Fruit fly (Drosophila melanogaster) whole organism, embryonic: ENCODE measurements around the gene idc.
A peak's percentile ranks its signal among the peaks of the same experiment; 100 is the strongest.

Source experiments
- Bteb2 ChIP-seq: fragments of 200-800 bp; sonication (Bioruptor generic); optimal IDR thresholded peaks from 2 replicates; lab custom pipeline; 2016; ENCODE audit warnings: missing biosample characterization, missing genetic modification characterization
- CG10959 ChIP-seq: fragments of 200-800 bp; sonication (Bioruptor generic); IDR thresholded peaks from 2 replicates; pipeline ENCODE4 v1.3.6; 2022; ENCODE audit warnings: missing biosample characterization, missing genetic modification characterization
- CG11456 ChIP-seq: fragments of 200-800 bp; sonication (Bioruptor generic); IDR thresholded peaks from 3 replicates; pipeline ENCODE4 v1.3.6; 2022; ENCODE audit warnings: missing biosample characterization, missing genetic modification characterization
- CG12219 ChIP-seq: fragments of 200-800 bp; sonication (Bioruptor generic); optimal IDR thresholded peaks from 3 replicates; lab custom pipeline; 2018; ENCODE audit warnings: missing biosample characterization, mild to moderate bottlenecking, missing genetic modification characterization
- CG12299 ChIP-seq: fragments of 200-800 bp; sonication (Bioruptor generic); optimal IDR thresholded peaks from 2 replicates; lab custom pipeline; 2018; ENCODE audit warnings: missing biosample characterization, mild to moderate bottlenecking, missing genetic modification characterization
- CG13296 ChIP-seq: fragments of 200-800 bp; sonication (Bioruptor generic); optimal IDR thresholded peaks from 3 replicates; lab custom pipeline; 2018; ENCODE audit warnings: missing biosample characterization, mild to moderate bottlenecking, missing genetic modification characterization
- CG14050 ChIP-seq: fragments of 200-800 bp; sonication (Bioruptor generic); IDR thresholded peaks from 3 replicates; pipeline ENCODE4 v1.3.6; 2022; ENCODE audit warnings: missing biosample characterization, missing genetic modification characterization
- CG14860 ChIP-seq: fragments of 200-800 bp; sonication (Bioruptor generic); IDR thresholded peaks from 3 replicates; pipeline ENCODE4 v1.3.6; 2022; ENCODE audit warnings: missing biosample characterization, missing genetic modification characterization; ENCODE audit not compliant: partially characterized antibody
- CG17802 ChIP-seq: fragments of 200-800 bp; sonication (Bioruptor generic); optimal IDR thresholded peaks from 2 replicates; lab custom pipeline; 2018; ENCODE audit warnings: missing biosample characterization, mild to moderate bottlenecking, missing genetic modification characterization, moderate library complexity
- CG2116 ChIP-seq: fragments of 200-800 bp; sonication (Bioruptor generic); optimal IDR thresholded peaks from 3 replicates; lab custom pipeline; 2018; ENCODE audit warnings: missing biosample characterization, mild to moderate bottlenecking, missing genetic modification characterization
- CG32532 ChIP-seq: fragments of 200-800 bp; sonication (Bioruptor generic); IDR thresholded peaks from 2 replicates; pipeline ENCODE4 v1.3.6; 2022; ENCODE audit warnings: missing biosample characterization, missing genetic modification characterization
- CG32772 ChIP-seq: fragments of 200-800 bp; sonication (Bioruptor generic); IDR thresholded peaks from 2 replicates; pipeline ENCODE4 v1.3.6; 2022; ENCODE audit warnings: missing biosample characterization, missing genetic modification characterization
- CG3995 ChIP-seq: fragments of 200-800 bp; sonication (Bioruptor generic); optimal IDR thresholded peaks from 3 replicates; lab custom pipeline; 2016; ENCODE audit warnings: missing biosample characterization, missing genetic modification characterization
- CG4282 ChIP-seq: fragments of 200-800 bp; sonication (Bioruptor generic); optimal IDR thresholded peaks from 2 replicates; lab custom pipeline; 2016; ENCODE audit warnings: missing biosample characterization, missing genetic modification characterization
- CG4328 ChIP-seq: fragments of 200-800 bp; sonication (Bioruptor generic); optimal IDR thresholded peaks from 3 replicates; lab custom pipeline; 2017; ENCODE audit warnings: missing biosample characterization, missing genetic modification reagents, missing genetic modification characterization
- CG6683 ChIP-seq: fragments of 200-800 bp; sonication (Bioruptor generic); optimal IDR thresholded peaks from 2 replicates; lab custom pipeline; 2017; ENCODE audit warnings: missing biosample characterization, mild to moderate bottlenecking, missing genetic modification characterization, missing genetic modification reagents
- CG8765 ChIP-seq: fragments of 200-800 bp; sonication (Bioruptor generic); IDR thresholded peaks from 2 replicates; pipeline ENCODE4 v1.3.6; 2022; ENCODE audit warnings: missing biosample characterization, missing genetic modification characterization
- CG9437 ChIP-seq: fragments of 200-800 bp; sonication (Bioruptor generic); optimal IDR thresholded peaks from 2 replicates; lab custom pipeline; 2018; ENCODE audit warnings: missing biosample characterization, mild to moderate bottlenecking, missing genetic modification characterization
- CG9932 ChIP-seq: fragments of 200-800 bp; sonication (Bioruptor generic); IDR thresholded peaks from 2 replicates; pipeline ENCODE4 v1.3.6; 2022; ENCODE audit warnings: missing biosample characterization, missing genetic modification characterization
- CHES-1-like ChIP-seq: fragments of 200-800 bp; sonication (Bioruptor generic); optimal IDR thresholded peaks from 2 replicates; lab custom pipeline; 2016; ENCODE audit warnings: missing biosample characterization, missing genetic modification characterization
- Dad ChIP-seq: fragments of 200-800 bp; sonication (Bioruptor generic); optimal IDR thresholded peaks from 3 replicates; lab custom pipeline; 2016; ENCODE audit warnings: missing biosample characterization, missing genetic modification characterization
- Fer2 ChIP-seq: fragments of 200-800 bp; sonication (Bioruptor generic); optimal IDR thresholded peaks from 2 replicates; lab custom pipeline; 2018; ENCODE audit warnings: missing biosample characterization, mild to moderate bottlenecking, missing genetic modification characterization, moderate library complexity
- HLHmδ ChIP-seq: fragments of 200-800 bp; sonication (Bioruptor generic); optimal IDR thresholded peaks from 2 replicates; lab custom pipeline; 2018; ENCODE audit warnings: missing biosample characterization, mild to moderate bottlenecking, missing genetic modification characterization, moderate library complexity
- Hsf ChIP-seq: fragments of 200-800 bp; sonication (Bioruptor generic); optimal IDR thresholded peaks from 3 replicates; lab custom pipeline; 2016; ENCODE audit warnings: missing biosample characterization, missing genetic modification characterization
- Lhr ChIP-seq: fragments of 200-800 bp; sonication (Bioruptor generic); optimal IDR thresholded peaks from 3 replicates; lab custom pipeline; 2017; ENCODE audit warnings: mild to moderate bottlenecking, missing biosample characterization, missing genetic modification reagents, missing genetic modification characterization
- Max ChIP-seq: fragments of 200-800 bp; sonication (Bioruptor generic); optimal IDR thresholded peaks from 2 replicates; lab custom pipeline; 2016; ENCODE audit warnings: missing biosample characterization, mild to moderate bottlenecking, missing genetic modification characterization
- Myb ChIP-seq: fragments of 200-800 bp; sonication (Bioruptor generic); optimal IDR thresholded peaks from 2 replicates; lab custom pipeline; 2016; ENCODE audit warnings: missing biosample characterization, missing genetic modification characterization
- Neu2 ChIP-seq: fragments of 200-800 bp; sonication (Bioruptor generic); optimal IDR thresholded peaks from 3 replicates; lab custom pipeline; 2016; ENCODE audit warnings: missing biosample characterization, missing genetic modification characterization, borderline replicate concordance
- Vsx1 ChIP-seq: fragments of 200-800 bp; sonication (Bioruptor generic); optimal IDR thresholded peaks from 2 replicates; lab custom pipeline; 2017; ENCODE audit warnings: missing biosample characterization, mild to moderate bottlenecking, missing genetic modification characterization, missing genetic modification reagents
- ato ChIP-seq: fragments of 200-800 bp; sonication (Bioruptor generic); IDR thresholded peaks from 2 replicates; pipeline ENCODE4 v1.3.6; 2022; ENCODE audit warnings: missing biosample characterization, missing genetic modification characterization; ENCODE audit not compliant: partially characterized antibody
- az2 ChIP-seq: fragments of 200-800 bp; sonication (Bioruptor generic); optimal IDR thresholded peaks from 3 replicates; lab custom pipeline; 2016; ENCODE audit warnings: missing biosample characterization, missing genetic modification characterization
- bab2 ChIP-seq: fragments of 200-800 bp; sonication (Bioruptor generic); optimal IDR thresholded peaks from 2 replicates; lab custom pipeline; 2016; ENCODE audit warnings: missing biosample characterization, missing genetic modification characterization
- croc ChIP-seq: fragments of 200-800 bp; sonication (Bioruptor generic); conservative IDR thresholded peaks from 3 replicates; pipeline ENCODE4 v1.3.6; 2022; ENCODE audit warnings: missing biosample characterization, missing genetic modification characterization
- crol ChIP-seq: fragments of 200-800 bp; sonication (Bioruptor generic); IDR thresholded peaks from 2 replicates; pipeline ENCODE4 v1.3.6; 2022; ENCODE audit warnings: missing biosample characterization, missing genetic modification characterization
- dmrt11E ChIP-seq: fragments of 200-800 bp; sonication (Bioruptor generic); optimal IDR thresholded peaks from 3 replicates; lab custom pipeline; 2018; ENCODE audit warnings: missing biosample characterization, mild to moderate bottlenecking, missing genetic modification characterization, moderate library complexity
- dpn ChIP-seq, 2 experiments: fragments of 200-800 bp; sonication (Bioruptor generic); optimal IDR thresholded peaks; 3 replicates each; lab custom pipeline; 2016; ENCODE audit warnings: missing biosample characterization in 2 of 2, missing genetic modification characterization in 2 of 2
- fu2 ChIP-seq: fragments of 200-800 bp; sonication (Bioruptor generic); optimal IDR thresholded peaks from 2 replicates; lab custom pipeline; 2016; ENCODE audit warnings: missing biosample characterization, missing genetic modification characterization
- gem ChIP-seq: fragments of 200-800 bp; sonication (Bioruptor generic); optimal IDR thresholded peaks from 2 replicates; lab custom pipeline; 2019; ENCODE audit warnings: missing biosample characterization, mild to moderate bottlenecking, missing genetic modification characterization, moderate library complexity
- ind ChIP-seq: fragments of 200-800 bp; sonication (Bioruptor generic); optimal IDR thresholded peaks from 3 replicates; lab custom pipeline; 2016; ENCODE audit warnings: missing biosample characterization, missing genetic modification characterization
- kah ChIP-seq: fragments of 200-800 bp; sonication (Bioruptor generic); optimal IDR thresholded peaks from 2 replicates; lab custom pipeline; 2018; ENCODE audit warnings: missing biosample characterization, mild to moderate bottlenecking, missing genetic modification characterization
- nmo ChIP-seq: fragments of 200-800 bp; sonication (Bioruptor generic); optimal IDR thresholded peaks from 2 replicates; lab custom pipeline; 2018; ENCODE audit warnings: missing biosample characterization, mild to moderate bottlenecking, missing genetic modification characterization, moderate library complexity
- odd ChIP-seq: fragments of 200-800 bp; sonication (Bioruptor generic); optimal IDR thresholded peaks from 2 replicates; lab custom pipeline; 2017; ENCODE audit warnings: missing biosample characterization, mild to moderate bottlenecking, missing genetic modification characterization
- pita ChIP-seq: fragments of 200-800 bp; sonication (Bioruptor generic); optimal IDR thresholded peaks from 2 replicates; lab custom pipeline; 2017; ENCODE audit warnings: missing biosample characterization, mild to moderate bottlenecking, missing genetic modification characterization
- pros ChIP-seq: fragments of 200-800 bp; sonication (Bioruptor generic); optimal IDR thresholded peaks from 3 replicates; lab custom pipeline; 2019; ENCODE audit warnings: missing biosample characterization, mild to moderate bottlenecking, missing genetic modification characterization, moderate library complexity
- rib ChIP-seq: fragments of 200-800 bp; sonication (Bioruptor generic); IDR thresholded peaks from 2 replicates; pipeline ENCODE4 v1.3.6; 2022; ENCODE audit warnings: missing biosample characterization, missing genetic modification characterization
- sim ChIP-seq: fragments of 200-800 bp; sonication (Bioruptor generic); IDR thresholded peaks from 2 replicates; pipeline ENCODE4 v1.3.6; 2022; ENCODE audit warnings: missing biosample characterization, missing genetic modification characterization
- tgo ChIP-seq: fragments of 200-800 bp; sonication (Bioruptor generic); IDR thresholded peaks from 3 replicates; pipeline ENCODE4 v1.3.6; 2022; ENCODE audit warnings: missing biosample characterization, missing genetic modification characterization
- tin ChIP-seq: fragments of 200-800 bp; sonication (Bioruptor generic); optimal IDR thresholded peaks from 3 replicates; lab custom pipeline; 2016; ENCODE audit warnings: missing biosample characterization, missing genetic modification characterization
- tll ChIP-seq, 2 experiments: fragments of 200-800 bp in 1 of 2; fragments of >200 bp in 1 of 2; sonication (Bioruptor generic) in 1 of 2; optimal IDR thresholded peaks; 2 replicates each; lab custom pipeline; 2017 to 2019; ENCODE audit warnings: missing biosample characterization in 2 of 2, missing genetic modification characterization in 2 of 2, mild to moderate bottlenecking in 1 of 2, moderate library complexity in 1 of 2

idc gene

DNA sequence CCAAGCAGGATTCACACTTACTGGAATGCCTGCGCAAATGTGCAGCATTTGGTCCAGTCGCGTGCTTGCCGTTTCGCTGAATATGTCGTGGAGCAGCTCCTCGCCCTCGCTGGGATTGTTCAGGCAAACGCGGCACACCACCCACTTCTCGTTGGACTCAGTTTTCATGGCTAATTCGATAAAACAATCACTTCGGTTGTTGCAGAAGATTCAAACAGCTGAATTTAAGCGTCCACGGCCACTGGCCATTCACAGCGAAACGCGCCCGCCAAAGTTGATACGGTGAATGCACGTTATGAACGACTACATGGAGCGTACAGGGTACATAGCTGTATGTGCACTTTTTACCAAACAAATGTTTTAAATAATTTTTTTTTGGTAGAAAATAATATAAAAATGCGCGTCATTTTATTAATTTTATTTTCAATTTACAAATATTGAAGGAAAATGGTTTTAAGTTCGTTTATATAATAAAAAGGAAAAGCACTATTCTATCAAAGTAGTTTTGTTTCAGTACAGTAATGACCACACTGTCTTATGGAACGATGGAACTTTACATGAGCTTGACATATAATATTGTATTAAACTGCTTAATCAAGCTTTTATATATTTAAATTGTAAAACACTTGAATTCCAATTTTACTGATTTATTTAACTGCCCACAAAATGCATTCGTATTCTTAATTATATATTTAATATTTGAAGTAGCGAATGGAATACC is 420 bp upstream of the idc start, which contains the start of gene trem (continued):
- TF ChIP-seq pros (GFP tag; lab: Kevin White, UChicago) = no peak
- TF ChIP-seq ato (GFP tag; lab: Robert Waterston, UW) = no peak
- TF ChIP-seq CG10959 (GFP tag; lab: Robert Waterston, UW) = 0 out of 2 replicates have a peak, but pooled peaks have one; percentile 12
- TF ChIP-seq CG11456 = peak; percentile 74
- peak; percentile 31 for TF ChIP-seq CG3995 (GFP tag; lab: Kevin White, UChicago)
- TF ChIP-seq CHES-1-like (GFP tag; lab: Kevin White, UChicago) = peak; percentile 28
- no peak for TF ChIP-seq Dad (GFP tag; lab: Kevin White, UChicago)
- TF ChIP-seq odd = no peak
- no peak for TF ChIP-seq Vsx1
- TF ChIP-seq tll (GFP tag; optimal IDR thresholded peaks at IDR 0.05; lab: Kevin White, UChicago) = peak in 1 of 2 experiments; percentile 0
- no peak for TF ChIP-seq crol (GFP tag; lab: Robert Waterston, UW)
- TF ChIP-seq CG8765 (GFP tag; lab: Robert Waterston, UW) = peak; percentile 61
- TF ChIP-seq CG4328 (GFP tag; lab: Kevin White, UChicago) = peak; percentile 71
- TF ChIP-seq tin (GFP tag; lab: Kevin White, UChicago) = peak; percentile 76
- peak; percentile 58 for TF ChIP-seq Max (GFP tag; lab: Kevin White, UChicago)
- peak; percentile 79 for TF ChIP-seq ind (GFP tag; lab: Kevin White, UChicago)
- peak; percentile 81 for TF ChIP-seq CG9437 (GFP tag; lab: Kevin White, UChicago)
- peak; percentile 8 for TF ChIP-seq kah (GFP tag; lab: Kevin White, UChicago)
- peak; percentile 13 for TF ChIP-seq CG6683 (GFP tag; lab: Kevin White, UChicago)
- TF ChIP-seq nmo (GFP tag; lab: Kevin White, UChicago) = peak; percentile 88
- peak; percentile 41 for TF ChIP-seq CG17802 (tag; lab: Kevin White, UChicago)
- TF ChIP-seq CG32772 (GFP tag; lab: Robert Waterston, UW) = peak; percentile 67; the same call in 1 of the 2 replicates
- TF ChIP-seq CG4282 = no peak
- peak; percentile 70 for TF ChIP-seq tgo (GFP tag; lab: Robert Waterston, UW)
- peak; percentile 25 for TF ChIP-seq CG12299 (tag; lab: Kevin White, UChicago)
- peak; percentile 81 for TF ChIP-seq dmrt11E
- TF ChIP-seq Myb (GFP tag; lab: Kevin White, UChicago) = peak; percentile 10
- TF ChIP-seq Lhr = peak; percentile 27
- no peak for TF ChIP-seq HLHmδ (GFP tag; lab: Kevin White, UChicago)
- TF ChIP-seq CG9932 (GFP tag; lab: Robert Waterston, UW) = peak; percentile 90
- TF ChIP-seq croc (GFP tag; lab: Robert Waterston, UW) = peak; percentile 46; the same call in 2 of the 3 replicates
- peak; percentile 41 for TF ChIP-seq CG13296 (GFP tag; lab: Kevin White, UChicago)
- peak; percentile 25; the same call in 1 of the 3 replicates for TF ChIP-seq CG14050 (GFP tag; lab: Robert Waterston, UW)
- TF ChIP-seq pita (GFP tag; lab: Kevin White, UChicago) = no peak
- peak; percentile 34 for TF ChIP-seq CG2116 (GFP tag; lab: Kevin White, UChicago)
- peak; percentile 83 for TF ChIP-seq gem (tag; lab: Kevin White, UChicago)
- no peak for TF ChIP-seq rib
- peak; percentile 58 for TF ChIP-seq dpn (GFP tag; optimal IDR thresholded peaks at IDR 0.05; lab: Kevin White, UChicago)
- peak; percentile 67 for TF ChIP-seq Fer2 (tag; lab: Kevin White, UChicago)
- peak; percentile 2 for TF ChIP-seq fu2 (GFP tag; lab: Kevin White, UChicago)
- no peak for TF ChIP-seq Neu2 (GFP tag; lab: Kevin White, UChicago)
- TF ChIP-seq sim (GFP tag; lab: Robert Waterston, UW) = no peak
- peak; percentile 67 for TF ChIP-seq Hsf (GFP tag; lab: Kevin White, UChicago)
- peak; percentile 1 for TF ChIP-seq bab2 (GFP tag; lab: Kevin White, UChicago)
- TF ChIP-seq CG14860 (GFP tag; lab: Robert Waterston, UW) = no peak
- peak; percentile 20 for TF ChIP-seq CG12219 (GFP tag; lab: Kevin White, UChicago)
- peak; percentile 30 for TF ChIP-seq Bteb2 (GFP tag; lab: Kevin White, UChicago)
- peak; percentile 67 for TF ChIP-seq CG32532
- peak; percentile 73 for TF ChIP-seq az2 (GFP tag; lab: Kevin White, UChicago)
